Worm (Caenorhabditis elegans) whole organism, L4 larva: Measurements from ENCODE around the gene W07E11.1.
A peak's percentile ranks its signal among the peaks of the same experiment; 100 is the strongest.
"Not testable (repeated sequence)": the region's sequence is repeated elsewhere in the genome, so short reads cannot be mapped to it uniquely, and the experiment has no call there.

Experiments
- F37D6.2 ChIP-seq: sonication (generic microtip); optimal IDR thresholded peaks from 2 replicates; lab custom pipeline; 2016; ENCODE audit warnings: mild to moderate bottlenecking, missing genetic modification characterization, missing compliant biosample characterization
- F44E2.7 ChIP-seq: fragments of 200-800 bp; sonication (Bioruptor generic); IDR thresholded peaks from 2 replicates; pipeline ENCODE4 v2.1.2; 2022; ENCODE audit warnings: missing genetic modification characterization, missing compliant biosample characterization
- T20F7.1 ChIP-seq: fragments of 200-800 bp; sonication (Bioruptor generic); optimal IDR thresholded peaks from 2 replicates; lab custom pipeline; 2018; ENCODE audit warnings: mild to moderate bottlenecking, missing genetic modification characterization, missing compliant biosample characterization
- Y105C5A.15 ChIP-seq: fragments of 200-800 bp; sonication (Bioruptor generic); IDR thresholded peaks from 2 replicates; pipeline ENCODE4 v1.3.6; 2022; ENCODE audit warnings: missing genetic modification characterization, missing compliant biosample characterization
- Y5F2A.4 ChIP-seq: fragments of 200-800 bp; sonication (Bioruptor generic); optimal IDR thresholded peaks from 2 replicates; lab custom pipeline; 2018; ENCODE audit warnings: mild to moderate bottlenecking, missing genetic modification characterization, missing compliant biosample characterization
- aha-1 ChIP-seq: fragments of 150-350 bp; peaks from one replicate; lab custom pipeline; 2014; ENCODE audit warnings: missing biosample characterization, missing genetic modification characterization
- ceh-20 ChIP-seq: fragments of 200-800 bp; sonication (Bioruptor generic); IDR thresholded peaks from 2 replicates; pipeline ENCODE4 v1.3.6; 2022; ENCODE audit warnings: missing genetic modification reagents, missing genetic modification characterization, missing compliant biosample characterization
- ceh-44 ChIP-seq: fragments of 200-800 bp; sonication (Bioruptor generic); IDR thresholded peaks from 2 replicates; pipeline ENCODE4 v1.3.6; 2022; ENCODE audit warnings: missing genetic modification reagents, missing genetic modification characterization, missing compliant biosample characterization
- daf-16 ChIP-seq, 3 experiments: sonication (generic microtip); optimal IDR thresholded peaks; 2 replicates each; lab custom pipeline; 2016 to 2017; ENCODE audit warnings: missing genetic modification characterization in 3 of 3, missing genetic modification reagents in 3 of 3, mild to moderate bottlenecking in 2 of 3, missing compliant biosample characterization in 2 of 3, missing biosample characterization in 1 of 3, moderate library complexity in 1 of 3
- daf-19 ChIP-seq: fragments of 200-800 bp; sonication (Bioruptor generic); conservative IDR thresholded peaks from 2 replicates; pipeline ENCODE4 v1.3.6; 2022; ENCODE audit warnings: missing genetic modification characterization, missing compliant biosample characterization
- dmd-6 ChIP-seq: fragments of 200-800 bp; sonication (Bioruptor generic); IDR thresholded peaks from 2 replicates; pipeline ENCODE4 v1.3.6; 2022; ENCODE audit warnings: missing genetic modification reagents, missing genetic modification characterization, missing compliant biosample characterization
- dmd-8 ChIP-seq: fragments of 200-800 bp; sonication (Bioruptor generic); IDR thresholded peaks from 2 replicates; pipeline ENCODE4 v1.3.6; 2022; ENCODE audit warnings: missing genetic modification characterization, missing compliant biosample characterization
- dmd-9 ChIP-seq: fragments of 200-800 bp; sonication (Bioruptor generic); IDR thresholded peaks from 2 replicates; pipeline ENCODE4 v1.3.6; 2022; ENCODE audit warnings: missing genetic modification reagents, missing genetic modification characterization, missing compliant biosample characterization
- duxl-1 ChIP-seq: sonication (generic microtip); optimal IDR thresholded peaks from 2 replicates; lab custom pipeline; 2016; ENCODE audit warnings: mild to moderate bottlenecking, missing genetic modification characterization, moderate library complexity, missing compliant biosample characterization; ENCODE audit not compliant: poor library complexity
- dve-1 ChIP-seq: sonication (generic microtip); optimal IDR thresholded peaks from 2 replicates; lab custom pipeline; 2017; ENCODE audit warnings: antibody characterized with exemption, mild to moderate bottlenecking, missing genetic modification characterization, missing compliant biosample characterization; ENCODE audit not compliant: insufficient read depth
- egl-43 ChIP-seq: fragments of 200-800 bp; sonication (Bioruptor generic); IDR thresholded peaks from 2 replicates; pipeline ENCODE4 v1.3.6; 2022; ENCODE audit warnings: missing genetic modification reagents, missing genetic modification characterization, missing compliant biosample characterization
- gei-8 ChIP-seq: fragments of 200-800 bp; sonication (Bioruptor generic); optimal IDR thresholded peaks from 2 replicates; lab custom pipeline; 2018; ENCODE audit warnings: mild to moderate bottlenecking, missing genetic modification characterization, missing compliant biosample characterization
- hlh-30 ChIP-seq: sonication (generic microtip); optimal IDR thresholded peaks from 2 replicates; lab custom pipeline; 2017; ENCODE audit warnings: antibody characterized with exemption, mild to moderate bottlenecking, missing genetic modification characterization, missing compliant biosample characterization; ENCODE audit not compliant: insufficient read depth
- hmg-1.1 ChIP-seq: fragments of 200-800 bp; sonication (Bioruptor generic); IDR thresholded peaks from 2 replicates; pipeline ENCODE4 v1.3.6; 2022; ENCODE audit warnings: missing genetic modification reagents, missing genetic modification characterization, missing compliant biosample characterization
- lin-13 ChIP-seq: fragments of 150-350 bp; optimal IDR thresholded peaks from 2 replicates; lab custom pipeline; 2014; ENCODE audit warnings: missing biosample characterization, missing genetic modification reagents, missing genetic modification characterization
- lin-29 ChIP-seq: fragments of 200-800 bp; sonication (Bioruptor generic); IDR thresholded peaks from 2 replicates; pipeline ENCODE4 v1.3.6; 2022; ENCODE audit warnings: missing genetic modification reagents, missing genetic modification characterization, missing compliant biosample characterization
- lin-38 ChIP-seq: fragments of 200-800 bp; sonication (Bioruptor generic); IDR thresholded peaks from 2 replicates; pipeline ENCODE4 v1.3.6; 2022; ENCODE audit warnings: missing genetic modification reagents, missing genetic modification characterization, missing compliant biosample characterization
- madf-9 ChIP-seq: fragments of 200-800 bp; sonication (Bioruptor generic); conservative IDR thresholded peaks from 2 replicates; pipeline ENCODE4 v1.3.6; 2022; ENCODE audit warnings: missing genetic modification reagents, missing genetic modification characterization, missing compliant biosample characterization
- mdt-29 ChIP-seq: fragments of 200-800 bp; sonication (Bioruptor generic); IDR thresholded peaks from 2 replicates; pipeline ENCODE4 v1.3.6; 2022; ENCODE audit warnings: missing genetic modification reagents, missing genetic modification characterization, missing compliant biosample characterization
- mep-1 ChIP-seq: fragments of 150-350 bp; sonication (generic microtip); optimal IDR thresholded peaks from 3 replicates; lab custom pipeline; 2014; ENCODE audit warnings: missing biosample characterization, missing genetic modification characterization
- mes-2 ChIP-seq: sonication (generic microtip); optimal IDR thresholded peaks from 2 replicates; lab custom pipeline; 2016; ENCODE audit warnings: missing genotype, mild to moderate bottlenecking, missing genetic modification characterization, missing compliant biosample characterization; ENCODE audit not compliant: poor library complexity, severe bottlenecking
- mxl-2 ChIP-seq: fragments of 200-800 bp; sonication (Bioruptor generic); conservative IDR thresholded peaks from 2 replicates; pipeline ENCODE4 v1.3.6; 2022; ENCODE audit warnings: missing genetic modification reagents, missing genetic modification characterization, missing compliant biosample characterization
- mxl-3 ChIP-seq: fragments of 200-800 bp; sonication (Bioruptor generic); optimal IDR thresholded peaks from 2 replicates; lab custom pipeline; 2018; ENCODE audit warnings: mild to moderate bottlenecking, missing genetic modification characterization, missing compliant biosample characterization
- nhr-48 ChIP-seq: sonication (generic microtip); optimal IDR thresholded peaks from 2 replicates; lab custom pipeline; 2016; ENCODE audit warnings: mild to moderate bottlenecking, missing genetic modification characterization, missing compliant biosample characterization
- rbr-2 ChIP-seq: sonication (generic microtip); optimal IDR thresholded peaks from 2 replicates; lab custom pipeline; 2016; ENCODE audit warnings: missing genotype, missing genetic modification characterization, missing compliant biosample characterization
- sdz-12 ChIP-seq: fragments of 200-800 bp; sonication (Bioruptor generic); optimal IDR thresholded peaks from 2 replicates; lab custom pipeline; 2018; ENCODE audit warnings: mild to moderate bottlenecking, missing genetic modification characterization, missing compliant biosample characterization
- snpc-1.2 ChIP-seq: fragments of 200-800 bp; sonication (Bioruptor generic); IDR thresholded peaks from 2 replicates; pipeline ENCODE4 v1.3.6; 2022; ENCODE audit warnings: missing genetic modification reagents, missing genetic modification characterization, missing compliant biosample characterization
- spr-1 ChIP-seq: sonication (generic microtip); optimal IDR thresholded peaks from 2 replicates; lab custom pipeline; 2016; ENCODE audit warnings: mild to moderate bottlenecking, missing genetic modification characterization, missing compliant biosample characterization
- tra-1 ChIP-seq: fragments of 200-800 bp; sonication (Bioruptor generic); IDR thresholded peaks from 2 replicates; pipeline ENCODE4 v1.3.6; 2022; ENCODE audit warnings: missing genetic modification reagents, missing genetic modification characterization, missing compliant biosample characterization
- unc-62 ChIP-seq, 3 experiments: fragments of 150-350 bp in 1 of 3; sonication (generic microtip); optimal IDR thresholded peaks in 2 of 3; peaks in 1 of 3; 1 replicate in 1 of 3; 2 replicates in 2 of 3; lab custom pipeline; 2014 to 2017; ENCODE audit warnings: missing biosample characterization in 3 of 3, missing genetic modification characterization in 3 of 3, missing genetic modification reagents in 3 of 3, missing genotype in 1 of 3
- vab-7 ChIP-seq: fragments of 200-800 bp; sonication (Bioruptor generic); IDR thresholded peaks from 2 replicates; pipeline ENCODE4 v1.3.6; 2022; ENCODE audit warnings: missing genetic modification reagents, missing genetic modification characterization, missing compliant biosample characterization
- ztf-7 ChIP-seq: fragments of 150-350 bp; optimal IDR thresholded peaks from 2 replicates; lab custom pipeline; 2014; ENCODE audit warnings: missing biosample characterization, missing genetic modification characterization

W07E11.1 gene

ce11 chrX:10132546-10133032 is 48.2 kb downstream of the W07E11.1 start (continued):
- TF ChIP-seq duxl-1 (tag; lab: Kevin White, UChicago) (peak; percentile 60), lin-13 (GFP tag; lab: Kevin White, UChicago) (peak; percentile 22), hmg-1.1 (GFP tag; lab: Robert Waterston, UW) (peak; percentile 83), dve-1 (tag; lab: Kevin White, UChicago) (peak; percentile 71), daf-16 (GFP tag; optimal IDR thresholded peaks at IDR 0.05; lab: Kevin White, UChicago) (peak; percentile 3 to 81), daf-16 (tag; optimal IDR thresholded peaks at IDR 0.05; lab: Kevin White, UChicago) (peak; percentile 69), mxl-2 (peak; percentile 55; the same call in 1 of the 2 replicates), tra-1 (peak; percentile 78), spr-1 (peak; percentile 47), snpc-1.2 (GFP tag; lab: Robert Waterston, UW) (peak; percentile 91), rbr-2 (tag; lab: Kevin White, UChicago) (peak; percentile 67), dmd-6 (GFP tag; lab: Robert Waterston, UW) (peak; percentile 59), aha-1 (tag; lab: Kevin White, UChicago) (peak; percentile 97), madf-9 (GFP tag; lab: Robert Waterston, UW) (peak; percentile 37; the same call in 1 of the 2 replicates), F37D6.2 (tag; lab: Kevin White, UChicago) (peak; percentile 16), ztf-7 (peak; percentile 57), F44E2.7 (GFP tag; lab: Robert Waterston, UW) (peak; percentile 76; the same call in 1 of the 2 replicates), mep-1 (tag; lab: Kevin White, UChicago) (peak; percentile 80), sdz-12 (GFP tag; lab: Kevin White, UChicago) (peak; percentile 32), dmd-8 (GFP tag; lab: Robert Waterston, UW) (peak; percentile 89), mxl-3 (GFP tag; lab: Kevin White, UChicago) (peak; percentile 45), nhr-48 (tag; lab: Kevin White, UChicago) (peak; percentile 54), Y5F2A.4 (GFP tag; lab: Kevin White, UChicago) (peak; percentile 45), mes-2 (peak; percentile 77), vab-7 (GFP tag; lab: Robert Waterston, UW) (peak; percentile 74), Y105C5A.15 (GFP tag; lab: Robert Waterston, UW) (0 out of 2 replicates have a peak, but pooled peaks have one; percentile 24), T20F7.1 (peak; percentile 66), lin-29 (GFP tag; lab: Robert Waterston, UW) (0 out of 2 replicates have a peak, but pooled peaks have one; percentile 29), egl-43 (GFP tag; lab: Robert Waterston, UW) (peak; percentile 90), mdt-29 (0 out of 2 replicates have a peak, but pooled peaks have one; percentile 23), dmd-9 (0 out of 2 replicates have a peak, but pooled peaks have one; percentile 49), hlh-30 (tag; lab: Kevin White, UChicago) (peak; percentile 61), gei-8 (GFP tag; lab: Kevin White, UChicago) (peak; percentile 49), ceh-20 (peak; percentile 58; the same call in 1 of the 2 replicates), ceh-44 (GFP tag; lab: Robert Waterston, UW) (peak; percentile 81; the same call in 1 of the 2 replicates), unc-62 (GFP tag; optimal IDR thresholded peaks at IDR 0.05 in 1 of 2; lab: Kevin White, UChicago) (peak in 1 of 2 experiments; percentile 87), daf-19 (GFP tag; lab: Robert Waterston, UW) (peak; percentile 78)
- TF ChIP-seq unc-62 (tag; optimal IDR thresholded peaks at IDR 0.05; lab: Kevin White, UChicago), result not testable (repeated sequence)

ce11 chrX:10133082-10133481 is 48.7 kb downstream of the W07E11.1 start, which contains the start of gene unc-58:
Gene unc-58, minus strand, starts transcription at chrX:10133182.
- TF ChIP-seq ceh-20 (0 out of 2 replicates have a peak, but pooled peaks have one; percentile 2), lin-38 (GFP tag; lab: Robert Waterston, UW) (no peak)
